Worm (Caenorhabditis elegans): ENCODE measurements around the gene inx-11.
A peak's percentile ranks its signal among the peaks of the same experiment; 100 is the strongest.

inx-11 gene

DNA sequence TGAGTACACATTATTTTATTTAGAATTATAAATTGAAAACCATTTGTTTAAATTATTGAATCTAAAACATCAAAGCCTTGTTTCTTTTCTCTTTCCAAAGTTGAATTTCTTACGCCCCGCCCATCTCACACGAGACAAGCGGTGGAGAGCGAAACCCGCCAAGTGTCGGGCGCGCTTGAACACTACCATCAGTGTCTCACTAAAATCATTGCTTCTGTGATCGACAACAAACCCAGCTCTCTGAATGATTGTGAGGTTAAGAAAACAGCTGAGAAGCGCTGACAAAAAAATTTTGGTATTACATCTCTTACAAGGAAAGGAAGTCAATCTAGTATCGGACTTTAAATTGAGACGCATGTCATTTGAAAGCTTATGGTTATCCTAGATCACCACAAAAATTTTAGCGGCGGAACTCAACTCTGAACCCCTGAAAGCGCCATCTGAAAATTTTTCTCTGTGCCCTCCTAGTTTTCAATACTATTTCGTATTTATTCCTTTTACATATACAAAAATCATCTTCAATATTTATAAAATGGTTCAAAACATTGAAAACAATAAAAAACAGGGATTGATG lies 4.1 kb downstream of the inx-11 start:
- TF ChIP-seq gmeb-1 (tag; optimal IDR thresholded peaks at IDR 0.05) (peak; percentile 81), nhr-12 (tag; optimal IDR thresholded peaks at IDR 0.05) (no peak), mbf-1 (tag; optimal IDR thresholded peaks at IDR 0.05) (no peak), nhr-6 (tag; optimal IDR thresholded peaks at IDR 0.05) (no peak), unc-55 (GFP tag; optimal IDR thresholded peaks at IDR 0.05) (no peak), nhr-11 (tag; optimal IDR thresholded peaks at IDR 0.05) (no peak), sem-4 (tag; optimal IDR thresholded peaks at IDR 0.05) (no peak), dmd-4 (tag; optimal IDR thresholded peaks at IDR 0.05) (no peak), mab-5 (tag; optimal IDR thresholded peaks at IDR 0.05) (no peak), ztf-4 (tag; optimal IDR thresholded peaks at IDR 0.05) (peak; percentile 73), aly-2 (tag; optimal IDR thresholded peaks at IDR 0.05) (no peak), zag-1 (tag; optimal IDR thresholded peaks at IDR 0.05) (no peak), alr-1 (tag; optimal IDR thresholded peaks at IDR 0.05) (no peak), blmp-1 (tag; optimal IDR thresholded peaks at IDR 0.05; ENCODE audit: insufficient read depth) (no peak), peb-1 (tag; optimal IDR thresholded peaks at IDR 0.05) (no peak), nhr-129 (tag; optimal IDR thresholded peaks at IDR 0.05) (peak; percentile 59), ztf-11 (tag; optimal IDR thresholded peaks at IDR 0.05) (no peak), crh-2 (tag; optimal IDR thresholded peaks at IDR 0.05) (peak; percentile 60), nhr-10 (tag; optimal IDR thresholded peaks at IDR 0.05) (peak; percentile 27), nhr-77 (tag; optimal IDR thresholded peaks at IDR 0.05) (no peak), nhr-23 (tag; optimal IDR thresholded peaks at IDR 0.05) (no peak), unc-62 (GFP tag; optimal IDR thresholded peaks at IDR 0.05) (peak; percentile 17), ztf-1 (GFP tag; conservative IDR thresholded peaks at IDR 0.05) (no peak), nhr-25 (tag; optimal IDR thresholded peaks at IDR 0.05) (peak; percentile 70), lsy-2 (tag; optimal IDR thresholded peaks at IDR 0.05) (peak; percentile 61 to 71), ceh-82 (tag; optimal IDR thresholded peaks at IDR 0.05) (no peak), lin-39 (tag; optimal IDR thresholded peaks at IDR 0.05) (no peak), snpc-4 (tag; optimal IDR thresholded peaks at IDR 0.05) (peak; percentile 99), skn-1 (tag; optimal IDR thresholded peaks at IDR 0.05) (no peak), nhr-21 (tag; optimal IDR thresholded peaks at IDR 0.05) (peak; percentile 70), nhr-237 (tag; optimal IDR thresholded peaks at IDR 0.05) (no peak), elt-1 (tag; optimal IDR thresholded peaks at IDR 0.05) (no peak), egl-27 (tag; optimal IDR thresholded peaks at IDR 0.05) (peak; percentile 45), ceh-16 (tag; optimal IDR thresholded peaks at IDR 0.05) (peak; percentile 71), lin-13 (GFP tag; optimal IDR thresholded peaks at IDR 0.05) (peak; percentile 81), elt-3 (tag; optimal IDR thresholded peaks at IDR 0.05) (no peak), unc-39 (tag; optimal IDR thresholded peaks at IDR 0.05) (no peak), C34F6.9 (tag; optimal IDR thresholded peaks at IDR 0.05) (no peak), mdl-1 (tag; optimal IDR thresholded peaks at IDR 0.05) (peak; percentile 50 to 83), sma-3 (GFP tag; optimal IDR thresholded peaks at IDR 0.05) (peak; percentile 85), R02D3.7 (tag; optimal IDR thresholded peaks at IDR 0.05) (peak; percentile 33), ama-1 (optimal IDR thresholded peaks at IDR 0.05) (peak; percentile 86), ZK546.5 (tag; optimal IDR thresholded peaks at IDR 0.05) (no peak), F13H6.1 (tag; optimal IDR thresholded peaks at IDR 0.05) (peak; percentile 75), Y55F3AM.14 (GFP tag; optimal IDR thresholded peaks at IDR 0.05) (no peak), lin-11 (tag; optimal IDR thresholded peaks at IDR 0.05) (no peak), sma-9 (GFP tag; optimal IDR thresholded peaks at IDR 0.05) (peak; percentile 86), sma-9 (tag; optimal IDR thresholded peaks at IDR 0.05) (no peak), fos-1 (tag; optimal IDR thresholded peaks at IDR 0.05) (peak; percentile 57)
